Fruit fly (Drosophila melanogaster): ENCODE measurements around the gene CG34132.

DNA sequence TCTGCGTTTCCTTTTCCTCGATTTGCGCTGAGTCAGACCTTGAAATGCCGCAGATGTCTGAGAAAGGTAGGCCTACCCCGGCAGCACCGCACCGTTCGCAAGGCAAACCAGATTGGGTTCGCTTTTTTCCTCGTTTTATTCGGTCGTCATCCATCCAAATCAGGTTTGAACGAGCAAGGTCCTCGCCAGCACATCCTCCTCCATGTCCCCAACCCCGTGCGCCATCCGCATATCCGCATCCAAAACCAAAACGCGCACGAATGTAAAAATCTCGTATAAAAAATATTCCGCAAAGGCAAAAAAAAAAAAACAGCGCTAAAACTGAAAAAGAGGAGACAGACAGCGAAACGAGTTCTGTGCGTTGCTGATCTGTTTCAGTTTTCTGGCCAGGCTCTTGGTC is 24.6 kb downstream of the CG34132 start:
- no peak for TF ChIP-seq br (GFP tag; optimal IDR thresholded peaks at IDR 0.05)
- no peak for TF ChIP-seq OdsH (GFP tag; optimal IDR thresholded peaks at IDR 0.05)
- no peak for TF ChIP-seq lola (GFP tag; optimal IDR thresholded peaks at IDR 0.05)
- TF ChIP-seq Hr78 (GFP tag; optimal IDR thresholded peaks at IDR 0.05), result no peak
- no peak for TF ChIP-seq pan (optimal IDR thresholded peaks at IDR 0.05)

Data from whole organism, wandering third instar larva.